Worm (Caenorhabditis elegans) whole organism, L2 larva: ENCODE data around the gene T23F11.11.

Experiments used
- ZK546.5 ChIP-seq: sonication (generic microtip); optimal IDR thresholded peaks from 2 replicates; lab custom pipeline; 2017; ENCODE audit warnings: missing biosample characterization, missing genetic modification characterization
- ama-1 ChIP-seq: fragments of 150-350 bp; optimal IDR thresholded peaks from 2 replicates; lab custom pipeline; 2018; ENCODE audit warnings: inconsistent platforms
- elt-1 ChIP-seq: fragments of 150-350 bp; optimal IDR thresholded peaks from 2 replicates; lab custom pipeline; 2014; ENCODE audit warnings: missing biosample characterization, missing genetic modification characterization
- elt-3 ChIP-seq: sonication (generic microtip); optimal IDR thresholded peaks from 2 replicates; lab custom pipeline; 2017; ENCODE audit warnings: missing biosample characterization, missing genetic modification characterization
- lin-11 ChIP-seq: fragments of 150-350 bp; sonication (generic microtip); optimal IDR thresholded peaks from 2 replicates; lab custom pipeline; 2014; ENCODE audit warnings: missing biosample characterization, missing genetic modification characterization, inconsistent platforms, mixed read lengths
- lin-13 ChIP-seq: fragments of 150-350 bp; optimal IDR thresholded peaks from 2 replicates; lab custom pipeline; 2014; ENCODE audit warnings: missing biosample characterization, missing genetic modification reagents, missing genetic modification characterization
- lsy-2 ChIP-seq, 2 experiments: fragments of 150-350 bp in 1 of 2; sonication (generic microtip) in 1 of 2; optimal IDR thresholded peaks; 2 replicates each; lab custom pipeline; 2014 to 2017; ENCODE audit warnings: missing biosample characterization in 2 of 2, missing genetic modification characterization in 2 of 2
- mdl-1 ChIP-seq, 2 experiments: fragments of 150-350 bp in 1 of 2; sonication (generic microtip) in 1 of 2; optimal IDR thresholded peaks; 2 replicates each; lab custom pipeline; 2017; ENCODE audit warnings: missing biosample characterization in 2 of 2, missing genetic modification characterization in 2 of 2
- nhr-25 ChIP-seq: fragments of 150-350 bp; sonication (generic microtip); optimal IDR thresholded peaks from 3 replicates; lab custom pipeline; 2014; ENCODE audit warnings: missing biosample characterization, missing genetic modification characterization
- snpc-4 ChIP-seq: fragments of 150-350 bp; optimal IDR thresholded peaks from 2 replicates; lab custom pipeline; 2014; ENCODE audit warnings: missing biosample characterization, missing genetic modification characterization
- unc-62 ChIP-seq: fragments of 150-350 bp; optimal IDR thresholded peaks from 2 replicates; lab custom pipeline; 2014; ENCODE audit warnings: missing biosample characterization, missing genetic modification reagents, missing genetic modification characterization
- ztf-4 ChIP-seq: fragments of 150-350 bp; optimal IDR thresholded peaks from 2 replicates; lab custom pipeline; 2014; ENCODE audit warnings: missing biosample characterization, missing genetic modification characterization

DNA sequence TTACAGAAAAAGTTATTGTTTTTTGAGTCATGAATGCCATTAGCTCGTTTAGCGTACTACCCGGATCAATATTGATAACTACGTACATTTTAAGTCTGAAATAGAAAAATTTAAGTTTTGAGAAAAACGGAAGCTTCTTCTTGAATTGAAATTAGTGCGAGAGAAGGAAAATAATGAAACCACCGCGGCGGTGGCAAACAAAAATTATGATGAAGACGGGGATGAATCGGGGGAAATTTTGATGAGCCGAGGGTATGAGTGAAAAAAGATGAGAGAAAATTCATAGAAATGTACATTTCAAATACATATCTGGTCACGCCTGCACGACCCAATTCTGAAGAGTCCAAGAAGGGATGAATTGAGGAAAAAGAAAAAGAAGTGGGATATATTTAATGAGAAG is 6.1 kb downstream of the T23F11.11 start, which contains the start of gene T23F11.4:
- no peak for TF ChIP-seq snpc-4
- no peak for TF ChIP-seq ZK546.5 (tag; lab: Kevin White, UChicago)
- TF ChIP-seq ama-1: no peak
- no peak for TF ChIP-seq nhr-25 (tag; lab: Kevin White, UChicago)
- TF ChIP-seq ztf-4 (tag; lab: Kevin White, UChicago): no peak
- no peak for TF ChIP-seq unc-62 (GFP tag; lab: Kevin White, UChicago)
- no peak for TF ChIP-seq lsy-2 (tag; optimal IDR thresholded peaks at IDR 0.05; lab: Kevin White, UChicago)
- no peak for TF ChIP-seq lin-13 (GFP tag; lab: Kevin White, UChicago)
- no peak for TF ChIP-seq lin-11 (tag; lab: Kevin White, UChicago)
- no peak for TF ChIP-seq elt-1
- TF ChIP-seq elt-3: no peak
- TF ChIP-seq mdl-1 (tag; optimal IDR thresholded peaks at IDR 0.05; lab: Kevin White, UChicago): no peak
